Fruit fly (Drosophila melanogaster) whole organism, adult: Measurements from ENCODE around the gene Sfp70A4.

Experiments
- pad ChIP-seq: fragments of 200-800 bp; sonication (Bioruptor generic); optimal IDR thresholded peaks from 3 replicates; lab custom pipeline; 2017; ENCODE audit warnings: missing biosample characterization, missing genetic modification characterization, mild to moderate bottlenecking, moderate library complexity, missing genetic modification reagents
- tj ChIP-seq: fragments of 200-800 bp; sonication (Bioruptor generic); optimal IDR thresholded peaks from 3 replicates; lab custom pipeline; 2017; ENCODE audit warnings: missing biosample characterization, mild to moderate bottlenecking, missing genetic modification characterization, moderate library complexity

DNA sequence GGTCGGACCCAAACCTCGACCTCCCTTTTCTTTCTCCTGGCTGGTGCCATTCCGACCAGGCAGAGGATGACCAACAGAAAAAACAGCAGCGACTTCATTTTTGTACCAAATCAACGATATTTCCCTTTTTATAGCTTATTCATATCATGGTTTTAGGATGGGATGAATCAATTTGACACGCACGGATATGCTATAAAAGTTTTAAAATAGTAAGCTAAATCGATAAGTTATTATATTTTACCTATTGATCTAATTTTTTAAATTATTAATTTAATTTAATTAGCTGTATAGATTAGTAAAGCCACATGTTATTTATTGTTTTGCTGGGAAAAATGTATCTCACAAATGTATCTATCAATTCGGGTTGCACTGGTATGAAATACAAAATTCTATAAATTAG lies 2.3 kb upstream of the Sfp70A4 start, which contains the start of gene CG42481:
- no peak for TF ChIP-seq tj (GFP tag; lab: Kevin White, UChicago)
- no peak for TF ChIP-seq pad
